Worm (Caenorhabditis elegans) whole organism, early embryonic: ENCODE data around the gene mif-2.

Source experiments
- B0310.2 ChIP-seq: sonication (generic microtip); optimal IDR thresholded peaks from 2 replicates; lab custom pipeline; 2016; ENCODE audit warnings: mild to moderate bottlenecking, missing genetic modification characterization, missing compliant biosample characterization
- F13C5.2 ChIP-seq: sonication (generic microtip); optimal IDR thresholded peaks from 2 replicates; lab custom pipeline; 2017; ENCODE audit warnings: mild to moderate bottlenecking, missing genetic modification characterization, inconsistent platforms, missing compliant biosample characterization
- aly-1 ChIP-seq: sonication (generic microtip); optimal IDR thresholded peaks from 2 replicates; lab custom pipeline; 2016; ENCODE audit warnings: missing genetic modification characterization, missing compliant biosample characterization
- ama-1 ChIP-seq: fragments of 150-350 bp; optimal IDR thresholded peaks from 2 replicates; lab custom pipeline; 2014
- ceh-13 ChIP-seq: fragments of 200-800 bp; sonication (Bioruptor generic); optimal IDR thresholded peaks from 2 replicates; lab custom pipeline; 2018; ENCODE audit warnings: mild to moderate bottlenecking, missing genetic modification characterization, missing compliant biosample characterization
- ceh-36 ChIP-seq: sonication (generic microtip); optimal IDR thresholded peaks from 2 replicates; lab custom pipeline; 2016; ENCODE audit warnings: missing genetic modification characterization, inconsistent platforms, missing compliant biosample characterization
- ets-7 ChIP-seq: sonication (generic microtip); optimal IDR thresholded peaks from 2 replicates; lab custom pipeline; 2016; ENCODE audit warnings: missing genotype, missing genetic modification characterization, missing compliant biosample characterization
- flt-1 ChIP-seq: fragments of 200-800 bp; sonication (Bioruptor generic); IDR thresholded peaks from 2 replicates; pipeline ENCODE4 v1.3.6; 2022; ENCODE audit warnings: missing genetic modification characterization, missing compliant biosample characterization
- hmbx-1 ChIP-seq: sonication (generic microtip); optimal IDR thresholded peaks from 2 replicates; lab custom pipeline; 2016; ENCODE audit warnings: mild to moderate bottlenecking, missing genetic modification characterization, missing compliant biosample characterization
- hmg-4 ChIP-seq: fragments of 200-800 bp; sonication (Bioruptor generic); optimal IDR thresholded peaks from 2 replicates; lab custom pipeline; 2018; ENCODE audit warnings: mild to moderate bottlenecking, missing genetic modification characterization, missing compliant biosample characterization
- hnd-1 ChIP-seq: sonication (generic microtip); optimal IDR thresholded peaks from 2 replicates; lab custom pipeline; 2016; ENCODE audit warnings: missing genetic modification characterization, missing compliant biosample characterization
- pes-1 ChIP-seq: fragments of 200-800 bp; sonication (Bioruptor generic); IDR thresholded peaks from 2 replicates; pipeline ENCODE4 v1.3.6; 2022; ENCODE audit warnings: missing genetic modification reagents, missing genetic modification characterization, missing compliant biosample characterization
- scrt-1 ChIP-seq: fragments of 200-800 bp; sonication (Bioruptor generic); IDR thresholded peaks from 2 replicates; pipeline ENCODE4 v1.3.6; 2022; ENCODE audit warnings: missing genetic modification characterization, missing compliant biosample characterization
- sea-1 ChIP-seq: fragments of 200-800 bp; sonication (Bioruptor generic); conservative IDR thresholded peaks from 2 replicates; pipeline ENCODE4 v1.3.6; 2022; ENCODE audit warnings: missing genetic modification characterization, missing compliant biosample characterization
- tbx-11 ChIP-seq: fragments of 200-800 bp; sonication (Bioruptor generic); IDR thresholded peaks from 2 replicates; pipeline ENCODE4 v1.3.6; 2022; ENCODE audit warnings: missing genetic modification characterization, missing compliant biosample characterization
- tbx-37 ChIP-seq: fragments of 200-800 bp; sonication (Bioruptor generic); conservative IDR thresholded peaks from 2 replicates; pipeline ENCODE4 v1.3.6; 2022; ENCODE audit warnings: missing genetic modification reagents, missing genetic modification characterization, missing compliant biosample characterization
- tra-4 ChIP-seq: sonication (generic microtip); optimal IDR thresholded peaks from 2 replicates; lab custom pipeline; 2017; ENCODE audit warnings: missing genetic modification characterization, missing compliant biosample characterization

The mif-2 gene

DNA sequence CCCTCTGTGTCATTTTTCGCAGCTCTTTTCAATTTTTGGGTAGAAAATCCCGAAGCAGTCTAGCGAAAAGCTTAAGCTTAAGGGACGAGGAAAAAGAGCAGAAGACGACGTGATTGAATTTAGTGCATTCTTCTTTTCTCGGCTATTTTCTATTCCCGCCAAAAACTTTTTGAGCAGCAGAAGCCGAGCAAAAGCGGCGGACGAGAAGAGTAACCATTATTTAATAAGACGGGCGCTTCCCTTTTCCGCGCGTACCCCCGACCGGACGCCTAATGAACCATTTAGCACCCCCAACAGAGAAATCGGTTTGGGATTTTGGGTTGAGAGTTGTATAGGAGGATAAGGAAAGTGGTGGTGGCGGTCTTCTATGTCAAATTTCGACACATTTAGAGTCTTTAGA lies 24.6 kb downstream of the mif-2 start:
- TF ChIP-seq scrt-1 (no peak), tra-4 (tag; lab: Kevin White, UChicago) (no peak), hmbx-1 (tag; lab: Kevin White, UChicago) (no peak), hnd-1 (tag; lab: Kevin White, UChicago) (no peak), ama-1 (lab: Kevin White, UChicago) (no peak), ceh-36 (tag; lab: Kevin White, UChicago) (no peak)

DNA sequence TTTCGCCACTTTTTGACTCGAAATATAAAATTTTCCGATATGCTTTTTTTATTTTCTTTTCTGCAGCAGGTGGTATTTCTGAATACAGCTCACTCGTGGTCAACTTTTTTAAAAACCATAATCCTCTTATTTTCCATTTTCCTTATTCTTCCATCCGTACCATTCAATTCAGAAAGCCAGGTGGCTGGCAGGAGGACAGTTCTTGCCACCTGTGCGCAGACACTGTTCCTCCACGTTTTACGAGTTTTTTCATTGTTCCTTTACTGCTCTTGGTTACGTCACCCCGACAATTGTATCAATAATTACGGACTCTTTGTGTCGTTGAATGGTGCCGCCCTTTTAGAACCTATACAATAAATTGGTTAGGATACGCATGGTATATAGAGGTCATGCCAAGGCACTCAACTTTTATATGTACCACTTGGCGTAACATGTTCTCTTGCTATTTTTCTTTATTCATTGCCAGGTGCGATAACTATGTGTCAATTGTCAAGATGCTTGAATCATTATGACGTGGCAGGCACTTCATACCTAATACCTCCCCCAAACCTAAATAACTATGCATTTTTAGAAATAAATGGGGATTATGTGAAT lies 25.3 kb downstream of the mif-2 start:
- TF ChIP-seq hmbx-1 (tag; lab: Kevin White, UChicago) (no peak), ets-7 (tag; lab: Kevin White, UChicago) (no peak), scrt-1 (no peak), hnd-1 (tag; lab: Kevin White, UChicago) (no peak), aly-1 (tag; lab: Kevin White, UChicago) (no peak), tra-4 (tag; lab: Kevin White, UChicago) (no peak), B0310.2 (tag; lab: Kevin White, UChicago) (no peak), flt-1 (no peak), tbx-37 (no peak), ceh-36 (tag; lab: Kevin White, UChicago) (no peak), tbx-11 (no peak), ceh-13 (no peak), pes-1 (no peak), ama-1 (lab: Kevin White, UChicago) (no peak), sea-1 (GFP tag; lab: Robert Waterston, UW) (no peak), F13C5.2 (tag; lab: Kevin White, UChicago) (no peak), hmg-4 (no peak)

DNA sequence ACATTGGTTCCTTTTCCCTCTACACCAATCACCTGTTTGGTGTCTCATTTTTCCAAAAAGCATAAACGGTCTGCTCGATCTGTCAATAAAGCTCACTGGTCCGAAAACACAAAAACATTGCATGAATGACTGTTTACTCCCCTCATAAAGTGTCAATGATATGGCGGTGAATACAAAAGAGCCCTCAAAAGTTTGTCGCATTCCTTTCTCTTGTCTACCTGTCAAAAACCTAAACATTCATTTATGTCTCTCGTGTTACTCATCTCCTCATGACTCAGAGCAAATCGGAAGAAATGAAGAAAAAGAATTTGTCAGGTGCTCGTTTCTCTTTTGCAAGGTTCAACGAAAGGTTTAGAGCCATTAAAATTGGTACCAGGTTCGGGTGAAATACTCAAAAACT lies 27.0 kb downstream of the mif-2 start:
- no peak for TF ChIP-seq hnd-1 (tag; lab: Kevin White, UChicago)
- no peak for TF ChIP-seq tbx-37
- TF ChIP-seq tra-4 (tag; lab: Kevin White, UChicago): no peak
- TF ChIP-seq sea-1 (GFP tag; lab: Robert Waterston, UW): no peak
- no peak for TF ChIP-seq ceh-36 (tag; lab: Kevin White, UChicago)
- no peak for TF ChIP-seq ceh-13

DNA sequence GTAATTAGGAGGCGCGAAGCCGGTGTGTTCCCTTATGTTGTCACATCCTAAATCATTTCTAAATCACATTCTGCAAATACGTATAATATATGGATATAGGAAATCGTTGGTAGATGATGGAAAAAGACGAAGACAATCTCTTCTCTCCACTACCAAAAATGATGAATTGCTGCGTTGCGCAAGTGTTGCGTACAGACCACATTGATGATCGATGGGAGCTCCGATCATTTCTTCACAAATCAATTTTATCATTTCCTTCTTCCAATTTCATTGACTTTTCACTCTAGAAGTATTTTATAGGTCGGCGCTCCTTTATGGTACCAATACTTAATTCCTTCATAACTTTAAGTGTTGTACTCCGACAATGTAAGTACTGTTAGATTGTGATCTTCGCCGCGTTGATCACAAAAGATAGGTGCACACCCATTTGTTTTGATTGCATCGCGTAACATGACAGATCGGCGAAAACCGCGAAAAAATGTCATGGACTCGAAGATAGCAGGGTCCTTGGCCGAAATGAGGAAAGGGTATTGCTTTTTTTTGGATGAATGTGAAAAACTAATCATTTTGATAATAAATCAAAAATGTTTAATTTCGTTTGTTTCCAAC lies 28.6 kb downstream of the mif-2 start:
- no peak for TF ChIP-seq scrt-1

DNA sequence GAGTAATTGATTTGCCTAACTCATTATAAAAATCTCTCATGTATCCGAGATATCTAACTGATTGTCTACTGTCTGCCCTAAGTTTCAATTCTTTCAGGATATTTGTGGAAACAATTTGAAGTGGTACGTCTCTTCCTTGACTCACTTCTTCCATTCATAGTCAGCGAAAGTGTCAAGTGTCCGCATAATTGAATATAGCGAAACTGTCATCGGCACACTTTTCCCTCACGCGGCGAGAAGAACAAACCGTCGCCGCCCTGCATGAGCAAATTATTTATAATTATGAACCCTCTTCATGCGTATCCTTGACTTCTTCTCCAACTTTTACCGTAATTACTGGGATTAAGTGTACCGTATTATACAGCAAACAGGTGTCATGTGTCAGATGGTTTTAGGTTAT lies 29.7 kb downstream of the mif-2 start:
- TF ChIP-seq pes-1 (no peak), ets-7 (tag; lab: Kevin White, UChicago) (no peak), B0310.2 (tag; lab: Kevin White, UChicago) (no peak), hnd-1 (tag; lab: Kevin White, UChicago) (no peak), hmg-4 (no peak), ceh-36 (tag; lab: Kevin White, UChicago) (no peak), flt-1 (no peak), ama-1 (lab: Kevin White, UChicago) (no peak), tbx-37 (no peak), aly-1 (tag; lab: Kevin White, UChicago) (no peak), tbx-11 (no peak), sea-1 (GFP tag; lab: Robert Waterston, UW) (no peak), ceh-13 (no peak)

DNA sequence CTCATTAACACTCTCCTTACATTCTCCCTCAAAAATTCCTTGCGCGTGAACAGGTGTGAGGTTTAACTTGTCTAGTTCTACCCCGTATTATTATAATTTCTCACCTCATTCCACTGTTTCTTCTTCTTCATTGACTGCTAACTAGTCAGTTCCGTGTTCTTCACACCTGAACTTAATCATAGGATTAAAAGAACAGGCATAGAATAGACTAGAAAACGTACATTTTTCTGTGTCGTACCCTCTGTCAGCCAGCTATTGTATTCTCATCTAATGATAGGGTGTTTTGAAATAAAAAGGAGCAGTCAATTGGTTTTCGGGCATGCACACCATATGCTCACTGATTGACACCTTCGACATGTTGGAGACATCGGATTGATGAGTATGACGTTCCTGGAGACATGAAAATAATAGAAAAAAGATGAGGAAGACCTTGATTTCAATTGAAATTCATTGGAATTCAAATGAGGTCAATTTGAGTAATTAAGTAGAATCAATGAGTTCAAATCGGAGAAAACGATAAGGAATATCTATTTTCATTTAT lies 30.8 kb downstream of the mif-2 start:
- no peak for TF ChIP-seq hmg-4
- no peak for TF ChIP-seq flt-1
- TF ChIP-seq hnd-1 (tag; lab: Kevin White, UChicago): no peak
- TF ChIP-seq ama-1 (lab: Kevin White, UChicago): no peak
- no peak for TF ChIP-seq ceh-36 (tag; lab: Kevin White, UChicago)
- no peak for TF ChIP-seq sea-1 (GFP tag; lab: Robert Waterston, UW)
- no peak for TF ChIP-seq tbx-11
- TF ChIP-seq B0310.2 (tag; lab: Kevin White, UChicago): no peak
- TF ChIP-seq F13C5.2 (tag; lab: Kevin White, UChicago): no peak
- TF ChIP-seq pes-1: no peak
- no peak for TF ChIP-seq tbx-37
- no peak for TF ChIP-seq ceh-13
- TF ChIP-seq hmbx-1 (tag; lab: Kevin White, UChicago): no peak
- no peak for TF ChIP-seq aly-1 (tag; lab: Kevin White, UChicago)
- no peak for TF ChIP-seq tra-4 (tag; lab: Kevin White, UChicago)
- no peak for TF ChIP-seq scrt-1
- no peak for TF ChIP-seq ets-7 (tag; lab: Kevin White, UChicago)

DNA sequence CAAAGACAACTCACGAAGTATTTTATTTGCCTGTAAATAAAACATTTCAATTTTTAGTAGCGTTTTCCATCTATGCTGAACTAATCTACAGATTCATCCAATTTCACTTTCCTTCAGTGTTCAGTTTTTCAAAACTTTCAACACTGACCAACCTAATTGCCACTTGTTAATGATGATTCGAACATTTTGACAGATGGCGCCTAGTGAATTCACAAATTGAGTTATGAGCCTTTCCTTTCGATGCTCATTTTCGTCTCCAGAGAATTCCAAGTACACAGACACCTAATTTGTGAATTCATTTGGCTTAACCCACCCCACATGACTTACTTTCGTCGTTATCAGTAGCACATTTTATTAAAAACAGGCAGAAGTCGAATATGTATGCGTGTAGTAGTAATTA lies 31.4 kb downstream of the mif-2 start:
- TF ChIP-seq hmg-4 (no peak), ama-1 (lab: Kevin White, UChicago) (no peak), ceh-36 (tag; lab: Kevin White, UChicago) (no peak), scrt-1 (no peak), tbx-37 (no peak), ets-7 (tag; lab: Kevin White, UChicago) (no peak), F13C5.2 (tag; lab: Kevin White, UChicago) (no peak), flt-1 (no peak), hnd-1 (tag; lab: Kevin White, UChicago) (no peak), tbx-11 (no peak), tra-4 (tag; lab: Kevin White, UChicago) (no peak), pes-1 (no peak), ceh-13 (no peak), B0310.2 (tag; lab: Kevin White, UChicago) (no peak), sea-1 (GFP tag; lab: Robert Waterston, UW) (no peak), hmbx-1 (tag; lab: Kevin White, UChicago) (no peak)
